Fruit fly (Drosophila melanogaster) whole organism, embryonic: ENCODE data around the gene CG17841.

ENCODE experiments used
- CG11504 ChIP-seq: fragments of 200-800 bp; sonication (Bioruptor generic); optimal IDR thresholded peaks from 3 replicates; lab custom pipeline; 2019; ENCODE audit warnings: missing biosample characterization, mild to moderate bottlenecking, missing genetic modification characterization, moderate library complexity
- CG12391 ChIP-seq: fragments of 200-800 bp; sonication (Bioruptor generic); optimal IDR thresholded peaks from 3 replicates; lab custom pipeline; 2018; ENCODE audit warnings: missing biosample characterization, mild to moderate bottlenecking, missing genetic modification characterization, moderate library complexity
- CG12769 ChIP-seq: fragments of 200-800 bp; sonication (Bioruptor generic); optimal IDR thresholded peaks from 2 replicates; lab custom pipeline; 2019; ENCODE audit warnings: missing biosample characterization, mild to moderate bottlenecking, missing genetic modification characterization, moderate library complexity
- CG14050 ChIP-seq: fragments of 200-800 bp; sonication (Bioruptor generic); IDR thresholded peaks from 3 replicates; pipeline ENCODE4 v1.3.6; 2022; ENCODE audit warnings: missing biosample characterization, missing genetic modification characterization
- CG2199 ChIP-seq: fragments of 200-800 bp; sonication (Bioruptor generic); IDR thresholded peaks from 3 replicates; pipeline ENCODE4 v1.3.6; 2022; ENCODE audit warnings: missing biosample characterization, missing genetic modification characterization
- CG2889 ChIP-seq: fragments of 200-800 bp; sonication (Bioruptor generic); IDR thresholded peaks from 3 replicates; pipeline ENCODE4 v1.3.6; 2022; ENCODE audit warnings: missing biosample characterization, missing genetic modification characterization
- CG3995 ChIP-seq: fragments of 200-800 bp; sonication (Bioruptor generic); optimal IDR thresholded peaks from 3 replicates; lab custom pipeline; 2016; ENCODE audit warnings: missing biosample characterization, missing genetic modification characterization
- CG4730 ChIP-seq: fragments of 200-800 bp; sonication (Bioruptor generic); IDR thresholded peaks from 2 replicates; pipeline ENCODE4 v1.3.6; 2022; ENCODE audit warnings: missing biosample characterization, missing genetic modification characterization
- CG5245 ChIP-seq: fragments of 200-800 bp; sonication (Bioruptor generic); optimal IDR thresholded peaks from 3 replicates; lab custom pipeline; 2016; ENCODE audit warnings: missing biosample characterization, missing genetic modification characterization
- CG6654 ChIP-seq: fragments of 200-800 bp; sonication (Bioruptor generic); optimal IDR thresholded peaks from 2 replicates; lab custom pipeline; 2017; ENCODE audit warnings: missing biosample characterization, mild to moderate bottlenecking, missing genetic modification characterization
- CG6791 ChIP-seq: fragments of 200-800 bp; sonication (Bioruptor generic); IDR thresholded peaks from 3 replicates; pipeline ENCODE4 v1.3.6; 2022; ENCODE audit warnings: missing biosample characterization, missing genetic modification characterization; ENCODE audit not compliant: partially characterized antibody
- CG7556 ChIP-seq: fragments of 200-800 bp; sonication (Bioruptor generic); optimal IDR thresholded peaks from 2 replicates; lab custom pipeline; 2017; ENCODE audit warnings: missing biosample characterization, mild to moderate bottlenecking, missing genetic modification characterization
- Dbx ChIP-seq: fragments of 200-800 bp; sonication (Bioruptor generic); IDR thresholded peaks from 3 replicates; pipeline ENCODE4 v1.3.6; 2022; ENCODE audit warnings: missing biosample characterization, missing genetic modification characterization
- Dip2 ChIP-seq: fragments of 200-800 bp; sonication (Bioruptor generic); IDR thresholded peaks from 2 replicates; pipeline ENCODE4 v1.3.6; 2022; ENCODE audit warnings: missing biosample characterization, missing genetic modification characterization
- Dref ChIP-seq: fragments of 200-800 bp; sonication (Bioruptor generic); IDR thresholded peaks from 2 replicates; pipeline ENCODE4 v1.3.6; 2022; ENCODE audit warnings: missing biosample characterization, missing genetic modification characterization
- Elba2 ChIP-seq: fragments of 200-800 bp; sonication (Bioruptor generic); optimal IDR thresholded peaks from 3 replicates; lab custom pipeline; 2016; ENCODE audit warnings: missing biosample characterization, missing genetic modification characterization
- HHEX ChIP-seq: fragments of 200-800 bp; sonication (Bioruptor generic); optimal IDR thresholded peaks from 3 replicates; lab custom pipeline; 2017; ENCODE audit warnings: missing biosample characterization, mild to moderate bottlenecking, missing genetic modification characterization, missing genetic modification reagents
- Lpt ChIP-seq: fragments of >200 bp; optimal IDR thresholded peaks from 2 replicates; lab custom pipeline; 2018; ENCODE audit warnings: missing biosample characterization, missing genetic modification characterization
- Max ChIP-seq: fragments of 200-800 bp; sonication (Bioruptor generic); optimal IDR thresholded peaks from 2 replicates; lab custom pipeline; 2016; ENCODE audit warnings: missing biosample characterization, mild to moderate bottlenecking, missing genetic modification characterization
- Med ChIP-seq: fragments of 200-800 bp; sonication (Bioruptor generic); peaks from one replicate; lab custom pipeline; 2016; ENCODE audit warnings: missing biosample characterization, missing genetic modification characterization, mild to moderate bottlenecking, inconsistent platforms, moderate library complexity
- NFAT ChIP-seq: fragments of 200-800 bp; sonication (Bioruptor generic); IDR thresholded peaks from 2 replicates; pipeline ENCODE4 v1.3.6; 2022; ENCODE audit warnings: missing biosample characterization, missing genetic modification characterization
- Oli ChIP-seq: fragments of 200-800 bp; sonication (Bioruptor generic); optimal IDR thresholded peaks from 2 replicates; lab custom pipeline; 2018; ENCODE audit warnings: missing biosample characterization, mild to moderate bottlenecking, missing genetic modification characterization, moderate library complexity
- Pdp1 ChIP-seq, 2 experiments: fragments of 200-800 bp; sonication (Bioruptor generic); optimal IDR thresholded peaks; 3 replicates each; lab custom pipeline; 2016; ENCODE audit warnings: missing biosample characterization in 2 of 2, missing genetic modification characterization in 2 of 2, mild to moderate bottlenecking in 1 of 2, moderate library complexity in 1 of 2
- Sry-β ChIP-seq: fragments of 200-800 bp; sonication (Bioruptor generic); optimal IDR thresholded peaks from 2 replicates; lab custom pipeline; 2018; ENCODE audit warnings: missing biosample characterization, mild to moderate bottlenecking, missing genetic modification characterization, moderate library complexity
- Usf ChIP-seq: fragments of 200-800 bp; sonication (Bioruptor generic); optimal IDR thresholded peaks from 2 replicates; lab custom pipeline; 2017; ENCODE audit warnings: missing genotype, missing biosample characterization, missing genetic modification characterization
- Vsx1 ChIP-seq: fragments of 200-800 bp; sonication (Bioruptor generic); optimal IDR thresholded peaks from 2 replicates; lab custom pipeline; 2017; ENCODE audit warnings: missing biosample characterization, mild to moderate bottlenecking, missing genetic modification characterization, missing genetic modification reagents
- Xbp1 ChIP-seq: fragments of 200-800 bp; sonication (Bioruptor generic); optimal IDR thresholded peaks from 3 replicates; lab custom pipeline; 2016; ENCODE audit warnings: missing biosample characterization, mild to moderate bottlenecking, missing genetic modification characterization
- az2 ChIP-seq: fragments of 200-800 bp; sonication (Bioruptor generic); optimal IDR thresholded peaks from 3 replicates; lab custom pipeline; 2016; ENCODE audit warnings: missing biosample characterization, missing genetic modification characterization
- crol ChIP-seq: fragments of 200-800 bp; sonication (Bioruptor generic); IDR thresholded peaks from 2 replicates; pipeline ENCODE4 v1.3.6; 2022; ENCODE audit warnings: missing biosample characterization, missing genetic modification characterization
- ewg ChIP-seq: fragments of 200-800 bp; sonication (Bioruptor generic); optimal IDR thresholded peaks from 3 replicates; lab custom pipeline; 2017; ENCODE audit warnings: mild to moderate bottlenecking, missing biosample characterization, missing genetic modification reagents, missing genetic modification characterization
- gce ChIP-seq: fragments of 200-800 bp; sonication (Bioruptor generic); IDR thresholded peaks from 3 replicates; pipeline ENCODE4 v1.3.6; 2022; ENCODE audit warnings: missing biosample characterization, missing genetic modification characterization
- gcm2 ChIP-seq: fragments of 200-800 bp; sonication (Bioruptor generic); optimal IDR thresholded peaks from 2 replicates; lab custom pipeline; 2016; ENCODE audit warnings: missing biosample characterization, missing genetic modification characterization
- gfzf ChIP-seq: fragments of 200-800 bp; sonication (Bioruptor generic); optimal IDR thresholded peaks from 2 replicates; lab custom pipeline; 2016; ENCODE audit warnings: missing biosample characterization, mild to moderate bottlenecking, missing genetic modification characterization, moderate library complexity
- jigr1 ChIP-seq: fragments of 200-800 bp; sonication (Bioruptor generic); IDR thresholded peaks from 3 replicates; pipeline ENCODE4 v1.3.6; 2022; ENCODE audit warnings: missing biosample characterization, missing genetic modification characterization
- lmd ChIP-seq: fragments of 200-800 bp; sonication (Bioruptor generic); IDR thresholded peaks from 2 replicates; pipeline ENCODE4 v1.3.6; 2022; ENCODE audit warnings: missing biosample characterization, missing genetic modification characterization
- mld ChIP-seq: fragments of 200-800 bp; sonication (Bioruptor generic); IDR thresholded peaks from 3 replicates; pipeline ENCODE4 v1.3.6; 2022; ENCODE audit warnings: missing biosample characterization, missing genetic modification characterization; ENCODE audit not compliant: partially characterized antibody
- p53 ChIP-seq: fragments of 200-800 bp; sonication (Bioruptor generic); optimal IDR thresholded peaks from 2 replicates; lab custom pipeline; 2016; ENCODE audit warnings: missing biosample characterization, missing genetic modification characterization
- pros ChIP-seq: fragments of 200-800 bp; sonication (Bioruptor generic); optimal IDR thresholded peaks from 3 replicates; lab custom pipeline; 2019; ENCODE audit warnings: missing biosample characterization, mild to moderate bottlenecking, missing genetic modification characterization, moderate library complexity
- ranshi ChIP-seq: fragments of 200-800 bp; sonication (Bioruptor generic); IDR thresholded peaks from 2 replicates; pipeline ENCODE4 v1.3.6; 2022; ENCODE audit warnings: missing biosample characterization, missing genetic modification characterization
- row ChIP-seq: fragments of 200-800 bp; sonication (Bioruptor generic); IDR thresholded peaks from 3 replicates; pipeline ENCODE4 v1.3.6; 2022; ENCODE audit warnings: missing biosample characterization, missing genetic modification characterization
- run ChIP-seq: fragments of 200-800 bp; sonication (Bioruptor generic); optimal IDR thresholded peaks from 3 replicates; lab custom pipeline; 2018; ENCODE audit warnings: missing biosample characterization, mild to moderate bottlenecking, missing genetic modification characterization
- sc ChIP-seq, 3 experiments: fragments of >200 bp in 2 of 3; fragments of 200-800 bp in 1 of 3; sonication (Bioruptor generic) in 1 of 3; optimal IDR thresholded peaks; 2 replicates in 2 of 3; 3 replicates in 1 of 3; lab custom pipeline; 2017; ENCODE audit warnings: mild to moderate bottlenecking in 1 of 3, missing biosample characterization in 1 of 3, missing genetic modification characterization in 1 of 3, missing genetic modification reagents in 1 of 3
- sens-2 ChIP-seq: fragments of 200-800 bp; sonication (Bioruptor generic); IDR thresholded peaks from 2 replicates; pipeline ENCODE4 v1.3.6; 2022; ENCODE audit warnings: missing biosample characterization, missing genetic modification characterization
- sim ChIP-seq: fragments of 200-800 bp; sonication (Bioruptor generic); IDR thresholded peaks from 2 replicates; pipeline ENCODE4 v1.3.6; 2022; ENCODE audit warnings: missing biosample characterization, missing genetic modification characterization
- stwl ChIP-seq: fragments of 200-800 bp; sonication (Bioruptor generic); optimal IDR thresholded peaks from 3 replicates; lab custom pipeline; 2018; ENCODE audit warnings: missing biosample characterization, mild to moderate bottlenecking, missing genetic modification characterization, moderate library complexity
- sug ChIP-seq: fragments of 200-800 bp; optimal IDR thresholded peaks from 2 replicates; lab custom pipeline; 2019; ENCODE audit warnings: missing biosample characterization, mild to moderate bottlenecking, missing genetic modification characterization, moderate library complexity
- tx ChIP-seq: fragments of 200-800 bp; sonication (Bioruptor generic); optimal IDR thresholded peaks from 2 replicates; lab custom pipeline; 2016; ENCODE audit warnings: missing biosample characterization, missing genetic modification characterization
- unpg ChIP-seq: fragments of 200-800 bp; sonication (Bioruptor generic); optimal IDR thresholded peaks from 3 replicates; lab custom pipeline; 2018; ENCODE audit warnings: missing biosample characterization, mild to moderate bottlenecking, missing genetic modification characterization, moderate library complexity
- vnd ChIP-seq: fragments of 200-800 bp; sonication (Bioruptor generic); IDR thresholded peaks from 3 replicates; pipeline ENCODE4 v1.3.6; 2022; ENCODE audit warnings: missing biosample characterization, missing genetic modification characterization; ENCODE audit not compliant: partially characterized antibody
- yki ChIP-seq: fragments of >200 bp; optimal IDR thresholded peaks from 3 replicates; lab custom pipeline; 2018

CG17841 gene

dm6 chrX:10365748-10366415 is 2.0 kb upstream of the CG17841 start (continued):
- TF ChIP-seq CG14050, result no peak
- TF ChIP-seq CG5245 (GFP tag; lab: Kevin White, UChicago), result no peak
- TF ChIP-seq sug (tag; lab: Kevin White, UChicago), result peak; percentile 49
- no peak for TF ChIP-seq sens-2 (GFP tag; lab: Robert Waterston, UW)
- TF ChIP-seq NFAT, result no peak
- TF ChIP-seq Sry-β, result no peak
- no peak for TF ChIP-seq p53 (GFP tag; lab: Kevin White, UChicago)
- TF ChIP-seq gcm2, result no peak
- peak; percentile 12 for TF ChIP-seq ewg (GFP tag; lab: Kevin White, UChicago)
- no peak for TF ChIP-seq sc (optimal IDR thresholded peaks at IDR 0.05; lab: Kevin White, UChicago)
- TF ChIP-seq sc (GFP tag; optimal IDR thresholded peaks at IDR 0.05; lab: Kevin White, UChicago), result no peak
- no peak for TF ChIP-seq Xbp1 (GFP tag; lab: Kevin White, UChicago)
- no peak for TF ChIP-seq jigr1 (GFP tag; lab: Robert Waterston, UW)
- TF ChIP-seq ranshi, result no peak
- peak; percentile 74 for TF ChIP-seq pros (GFP tag; lab: Kevin White, UChicago)
- 0 out of 3 replicates have a peak, but pooled peaks have one; percentile 52 for TF ChIP-seq Dbx (GFP tag; lab: Robert Waterston, UW)
- TF ChIP-seq CG12769, result peak; percentile 20
- peak; percentile 89 for TF ChIP-seq mld
- no peak for TF ChIP-seq lmd (GFP tag; lab: Robert Waterston, UW)
- TF ChIP-seq CG6654 (GFP tag; lab: Kevin White, UChicago), result no peak
- peak; percentile 95 for TF ChIP-seq Dref (GFP tag; lab: Robert Waterston, UW)
- TF ChIP-seq Lpt (GFP tag; lab: Kevin White, UChicago), result no peak
- TF ChIP-seq run (tag; lab: Kevin White, UChicago), result no peak
- no peak for TF ChIP-seq Vsx1
- peak; percentile 42 for TF ChIP-seq HHEX (GFP tag; lab: Kevin White, UChicago)
- TF ChIP-seq Med (GFP tag; lab: Kevin White, UChicago), result peak; percentile 71
- TF ChIP-seq CG12391 (tag; lab: Kevin White, UChicago), result peak; percentile 0
- TF ChIP-seq az2 (GFP tag; lab: Kevin White, UChicago), result no peak
- 0 out of 3 replicates have a peak, but pooled peaks have one; percentile 21 for TF ChIP-seq gce (GFP tag; lab: Robert Waterston, UW)
- TF ChIP-seq CG2199, result no peak
- no peak for TF ChIP-seq CG2889
- no peak for TF ChIP-seq crol (GFP tag; lab: Robert Waterston, UW)
- TF ChIP-seq CG3995, result no peak
- TF ChIP-seq stwl, result peak; percentile 76
- no peak for TF ChIP-seq Oli
- no peak for TF ChIP-seq CG4730 (GFP tag; lab: Robert Waterston, UW)
- TF ChIP-seq gfzf (GFP tag; lab: Kevin White, UChicago), result peak; percentile 24
- TF ChIP-seq unpg (GFP tag; lab: Kevin White, UChicago), result peak; percentile 1
- peak; percentile 96 for TF ChIP-seq CG6791
- TF ChIP-seq Max (GFP tag; lab: Kevin White, UChicago), result no peak
- peak; percentile 1 for TF ChIP-seq CG7556 (GFP tag; lab: Kevin White, UChicago)
- TF ChIP-seq Elba2 (GFP tag; lab: Kevin White, UChicago), result peak; percentile 17
- no peak for TF ChIP-seq Dip2 (GFP tag; lab: Robert Waterston, UW)
- no peak for TF ChIP-seq Usf (GFP tag; lab: Kevin White, UChicago)
- peak in 1 of 2 experiments; percentile 2 for TF ChIP-seq Pdp1 (GFP tag; optimal IDR thresholded peaks at IDR 0.05; lab: Kevin White, UChicago)
- no peak for TF ChIP-seq sim (GFP tag; lab: Robert Waterston, UW)
- TF ChIP-seq CG11504 (tag; lab: Kevin White, UChicago), result peak; percentile 18
- TF ChIP-seq vnd (GFP tag; lab: Robert Waterston, UW), result peak; percentile 93
- peak; percentile 26; the same call in 2 of the 3 replicates for TF ChIP-seq row (GFP tag; lab: Robert Waterston, UW)
- TF ChIP-seq yki (lab: Kevin White, UChicago), result no peak
- TF ChIP-seq tx (GFP tag; lab: Kevin White, UChicago), result no peak
